Worm (Caenorhabditis elegans) whole organism, late embryonic: ENCODE data around the gene ebp-1.

ENCODE experiments used
- ceh-2 ChIP-seq: sonication (generic microtip); optimal IDR thresholded peaks from 2 replicates; lab custom pipeline; 2016; ENCODE audit warnings: missing genotype, missing genetic modification characterization, missing compliant biosample characterization
- ets-4 ChIP-seq: sonication (generic microtip); optimal IDR thresholded peaks from 2 replicates; lab custom pipeline; 2016; ENCODE audit warnings: missing genetic modification characterization, missing compliant biosample characterization

- TF ChIP-seq ceh-2, result no peak
- no peak for TF ChIP-seq ets-4 (tag; lab: Kevin White, UChicago)
Measured at ce11 chrV:18085150-18085833, 41.9 kb downstream of the ebp-1 start, which contains the start of gene fbxa-106.
